Worm (Caenorhabditis elegans): Measurements from ENCODE around the gene mop-25.1.

DNA sequence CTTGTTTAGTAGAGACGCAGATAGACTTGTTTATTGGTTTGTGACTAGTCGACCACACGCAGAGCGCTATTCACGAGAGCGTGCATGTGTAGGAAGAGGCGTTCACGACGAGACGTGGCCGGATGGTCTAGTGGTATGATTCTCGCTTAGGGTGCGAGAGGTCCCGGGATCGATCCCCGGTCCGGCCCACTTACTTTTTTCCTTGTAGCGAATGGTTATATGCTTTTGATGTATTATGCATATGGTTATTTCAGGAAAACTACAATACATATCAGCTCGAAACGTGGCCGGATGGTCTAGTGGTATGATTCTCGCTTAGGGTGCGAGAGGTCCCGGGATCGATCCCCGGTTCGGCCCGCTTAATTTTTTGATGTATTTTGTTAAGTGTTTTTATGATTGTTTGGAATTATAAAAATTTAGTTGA is 42.0 kb upstream of the mop-25.1 start:
- TF ChIP-seq T22C8.4 (GFP tag; IDR thresholded peaks at IDR 0.05) (peak; percentile 86), flt-1 (GFP tag; IDR thresholded peaks at IDR 0.05) (peak; percentile 98), klf-2 (GFP tag; conservative IDR thresholded peaks at IDR 0.05) (peak; percentile 76), ztf-23 (GFP tag; IDR thresholded peaks at IDR 0.05) (peak; percentile 88), ztf-29 (GFP tag; IDR thresholded peaks at IDR 0.05) (peak; percentile 92), tab-1 (GFP tag; IDR thresholded peaks at IDR 0.05) (peak; percentile 95), ref-1 (GFP tag; conservative IDR thresholded peaks at IDR 0.05) (peak; percentile 89), cog-1 (tag; optimal IDR thresholded peaks at IDR 0.05) (peak; percentile 89)
